Fruit fly (Drosophila melanogaster) whole organism, embryonic: Measurements from ENCODE around the gene CG42759.

Experiments
- Adf1 ChIP-seq: fragments of 200-800 bp; sonication (Bioruptor generic); IDR thresholded peaks from 2 replicates; pipeline ENCODE4 v1.3.6; 2022; ENCODE audit warnings: missing biosample characterization, missing genetic modification characterization
- Blimp-1 ChIP-seq: fragments of 200-800 bp; sonication (Bioruptor generic); optimal IDR thresholded peaks from 3 replicates; lab custom pipeline; 2018; ENCODE audit warnings: missing biosample characterization, missing genetic modification characterization, mild to moderate bottlenecking, moderate library complexity, missing genetic modification reagents
- CG10366 ChIP-seq: fragments of 200-800 bp; sonication (Bioruptor generic); IDR thresholded peaks from 2 replicates; pipeline ENCODE4 v1.3.6; 2022; ENCODE audit warnings: missing biosample characterization, missing genetic modification characterization
- CG10462 ChIP-seq: fragments of 200-800 bp; sonication (Bioruptor generic); optimal IDR thresholded peaks from 2 replicates; lab custom pipeline; 2016; ENCODE audit warnings: missing biosample characterization, missing genetic modification characterization
- CG11504 ChIP-seq: fragments of 200-800 bp; sonication (Bioruptor generic); optimal IDR thresholded peaks from 3 replicates; lab custom pipeline; 2019; ENCODE audit warnings: missing biosample characterization, mild to moderate bottlenecking, missing genetic modification characterization, moderate library complexity
- CG11723 ChIP-seq: fragments of 200-800 bp; sonication (Bioruptor generic); optimal IDR thresholded peaks from 2 replicates; lab custom pipeline; 2017; ENCODE audit warnings: missing biosample characterization, mild to moderate bottlenecking, missing genetic modification characterization
- CG12236 ChIP-seq: fragments of 200-800 bp; sonication (Bioruptor generic); optimal IDR thresholded peaks from 2 replicates; lab custom pipeline; 2016; ENCODE audit warnings: missing biosample characterization, missing genetic modification characterization
- CG13894 ChIP-seq: fragments of 200-800 bp; sonication (Bioruptor generic); optimal IDR thresholded peaks from 3 replicates; lab custom pipeline; 2018; ENCODE audit warnings: missing biosample characterization, mild to moderate bottlenecking, missing genetic modification characterization, moderate library complexity
- CG15514 ChIP-seq: fragments of 200-800 bp; sonication (Bioruptor generic); optimal IDR thresholded peaks from 3 replicates; lab custom pipeline; 2017; ENCODE audit warnings: missing biosample characterization, missing genetic modification characterization, mild to moderate bottlenecking, moderate library complexity, missing genetic modification reagents
- CG15696 ChIP-seq: fragments of 200-800 bp; sonication (Bioruptor generic); optimal IDR thresholded peaks from 2 replicates; lab custom pipeline; 2019; ENCODE audit warnings: missing biosample characterization, mild to moderate bottlenecking, missing genetic modification characterization, moderate library complexity
- CG17359 ChIP-seq: fragments of 200-800 bp; sonication (Bioruptor generic); optimal IDR thresholded peaks from 3 replicates; lab custom pipeline; 2018; ENCODE audit warnings: missing biosample characterization, mild to moderate bottlenecking, missing genetic modification characterization, moderate library complexity
- CG17361 ChIP-seq: fragments of 200-800 bp; sonication (Bioruptor generic); IDR thresholded peaks from 3 replicates; pipeline ENCODE4 v1.3.6; 2022; ENCODE audit warnings: missing biosample characterization, missing genetic modification characterization
- CG17829 ChIP-seq: fragments of 200-800 bp; optimal IDR thresholded peaks from 2 replicates; lab custom pipeline; 2019; ENCODE audit warnings: missing biosample characterization, mild to moderate bottlenecking, missing genetic modification characterization, moderate library complexity
- CG2875 ChIP-seq: fragments of 200-800 bp; sonication (Bioruptor generic); optimal IDR thresholded peaks from 2 replicates; lab custom pipeline; 2017; ENCODE audit warnings: missing biosample characterization, mild to moderate bottlenecking, missing genetic modification characterization, missing genetic modification reagents
- CG31224 ChIP-seq: fragments of 200-800 bp; sonication (Bioruptor generic); IDR thresholded peaks from 2 replicates; pipeline ENCODE4 v1.3.6; 2022; ENCODE audit warnings: missing biosample characterization, missing genetic modification characterization
- CG32772 ChIP-seq: fragments of 200-800 bp; sonication (Bioruptor generic); IDR thresholded peaks from 2 replicates; pipeline ENCODE4 v1.3.6; 2022; ENCODE audit warnings: missing biosample characterization, missing genetic modification characterization
- CG33557 ChIP-seq: fragments of 200-800 bp; sonication (Bioruptor generic); optimal IDR thresholded peaks from 2 replicates; lab custom pipeline; 2019; ENCODE audit warnings: missing biosample characterization, mild to moderate bottlenecking, missing genetic modification characterization, moderate library complexity
- CG4404 ChIP-seq: fragments of 200-800 bp; sonication (Bioruptor generic); IDR thresholded peaks from 2 replicates; pipeline ENCODE4 v1.3.6; 2022; ENCODE audit warnings: missing biosample characterization, missing genetic modification characterization
- CG4617 ChIP-seq: fragments of 200-800 bp; sonication (Bioruptor generic); optimal IDR thresholded peaks from 3 replicates; lab custom pipeline; 2016; ENCODE audit warnings: missing biosample characterization, missing genetic modification characterization, borderline replicate concordance
- CG6254 ChIP-seq: fragments of 200-800 bp; sonication (Bioruptor generic); optimal IDR thresholded peaks from 3 replicates; lab custom pipeline; 2017; ENCODE audit warnings: mild to moderate bottlenecking, missing biosample characterization, missing genetic modification reagents, missing genetic modification characterization
- CG7372 ChIP-seq: fragments of 200-800 bp; sonication (Bioruptor generic); IDR thresholded peaks from 2 replicates; pipeline ENCODE4 v1.3.6; 2022; ENCODE audit warnings: missing biosample characterization, missing genetic modification characterization
- CG7928 ChIP-seq: fragments of 200-800 bp; sonication (Bioruptor generic); optimal IDR thresholded peaks from 2 replicates; lab custom pipeline; 2017; ENCODE audit warnings: missing biosample characterization, mild to moderate bottlenecking, missing genetic modification characterization
- CG8924 ChIP-seq: fragments of 200-800 bp; optimal IDR thresholded peaks from 3 replicates; lab custom pipeline; 2019; ENCODE audit warnings: missing biosample characterization, mild to moderate bottlenecking, missing genetic modification characterization, moderate library complexity
- CG9215 ChIP-seq: fragments of 200-800 bp; sonication (Bioruptor generic); IDR thresholded peaks from 2 replicates; pipeline ENCODE4 v1.3.6; 2022; ENCODE audit warnings: missing biosample characterization, missing genetic modification characterization
- CTCF ChIP-seq: fragments of 200-800 bp; sonication (Bioruptor generic); optimal IDR thresholded peaks from 2 replicates; lab custom pipeline; 2017; ENCODE audit warnings: missing biosample characterization, mild to moderate bottlenecking, missing genetic modification characterization, moderate library complexity
- Dref ChIP-seq: fragments of 200-800 bp; sonication (Bioruptor generic); IDR thresholded peaks from 2 replicates; pipeline ENCODE4 v1.3.6; 2022; ENCODE audit warnings: missing biosample characterization, missing genetic modification characterization
- H15 ChIP-seq: fragments of 200-800 bp; sonication (Bioruptor generic); IDR thresholded peaks from 3 replicates; pipeline ENCODE4 v1.3.6; 2022; ENCODE audit warnings: missing biosample characterization, missing genetic modification characterization
- Hsf ChIP-seq: fragments of 200-800 bp; sonication (Bioruptor generic); optimal IDR thresholded peaks from 3 replicates; lab custom pipeline; 2016; ENCODE audit warnings: missing biosample characterization, missing genetic modification characterization
- NC2β ChIP-seq: fragments of 200-800 bp; sonication (Bioruptor generic); optimal IDR thresholded peaks from 2 replicates; lab custom pipeline; 2016; ENCODE audit warnings: missing biosample characterization, missing genetic modification characterization
- Pdp1 ChIP-seq, 2 experiments: fragments of 200-800 bp; sonication (Bioruptor generic); optimal IDR thresholded peaks; 3 replicates each; lab custom pipeline; 2016; ENCODE audit warnings: missing biosample characterization in 2 of 2, missing genetic modification characterization in 2 of 2, mild to moderate bottlenecking in 1 of 2, moderate library complexity in 1 of 2
- Sox102F ChIP-seq: fragments of 200-800 bp; sonication (Bioruptor generic); optimal IDR thresholded peaks from 2 replicates; lab custom pipeline; 2018; ENCODE audit warnings: missing biosample characterization, mild to moderate bottlenecking, missing genetic modification characterization, moderate library complexity
- Xrp1 ChIP-seq: fragments of 200-800 bp; sonication (Bioruptor generic); IDR thresholded peaks from 2 replicates; pipeline ENCODE4 v1.3.6; 2022; ENCODE audit warnings: missing biosample characterization, missing genetic modification characterization
- chm ChIP-seq: fragments of 200-800 bp; sonication (Bioruptor generic); IDR thresholded peaks from 2 replicates; pipeline ENCODE4 v1.3.6; 2022; ENCODE audit warnings: missing biosample characterization, missing genetic modification characterization
- dimm ChIP-seq: fragments of 200-800 bp; sonication (Bioruptor generic); IDR thresholded peaks from 2 replicates; pipeline ENCODE4 v1.3.6; 2022; ENCODE audit warnings: missing biosample characterization, missing genetic modification characterization
- dpn ChIP-seq, 2 experiments: fragments of 200-800 bp; sonication (Bioruptor generic); optimal IDR thresholded peaks; 3 replicates each; lab custom pipeline; 2016; ENCODE audit warnings: missing biosample characterization in 2 of 2, missing genetic modification characterization in 2 of 2
- eve ChIP-seq, 2 experiments: fragments of >200 bp; optimal IDR thresholded peaks; 2 replicates each; lab custom pipeline; 2017; ENCODE audit warnings: missing biosample characterization in 2 of 2, missing genetic modification characterization in 2 of 2
- eyg ChIP-seq: fragments of 200-800 bp; sonication (Bioruptor generic); optimal IDR thresholded peaks from 3 replicates; lab custom pipeline; 2016; ENCODE audit warnings: missing biosample characterization, missing genetic modification characterization
- gem ChIP-seq: fragments of 200-800 bp; sonication (Bioruptor generic); optimal IDR thresholded peaks from 2 replicates; lab custom pipeline; 2019; ENCODE audit warnings: missing biosample characterization, mild to moderate bottlenecking, missing genetic modification characterization, moderate library complexity
- grn ChIP-seq: fragments of 200-800 bp; sonication (Bioruptor generic); optimal IDR thresholded peaks from 3 replicates; lab custom pipeline; 2017; ENCODE audit warnings: missing biosample characterization, missing genetic modification characterization
- hb ChIP-seq: fragments of 200-800 bp; sonication (Bioruptor generic); IDR thresholded peaks from 3 replicates; pipeline ENCODE4 v1.3.6; 2022; ENCODE audit warnings: missing biosample characterization, missing genetic modification characterization; ENCODE audit not compliant: partially characterized antibody
- nerfin-1 ChIP-seq: fragments of 200-800 bp; sonication (Bioruptor generic); optimal IDR thresholded peaks from 3 replicates; lab custom pipeline; 2019; ENCODE audit warnings: missing biosample characterization, mild to moderate bottlenecking, missing genetic modification characterization, moderate library complexity
- nmo ChIP-seq: fragments of 200-800 bp; sonication (Bioruptor generic); optimal IDR thresholded peaks from 2 replicates; lab custom pipeline; 2018; ENCODE audit warnings: missing biosample characterization, mild to moderate bottlenecking, missing genetic modification characterization, moderate library complexity
- oc ChIP-seq: fragments of 200-800 bp; sonication (Bioruptor generic); optimal IDR thresholded peaks from 2 replicates; lab custom pipeline; 2018; ENCODE audit warnings: missing biosample characterization, mild to moderate bottlenecking, missing genetic modification characterization, moderate library complexity
- pb ChIP-seq: fragments of 200-800 bp; sonication (Bioruptor generic); optimal IDR thresholded peaks from 3 replicates; lab custom pipeline; 2016; ENCODE audit warnings: missing biosample characterization, missing genetic modification characterization
- pum ChIP-seq: fragments of 200-800 bp; sonication (Bioruptor generic); optimal IDR thresholded peaks from 2 replicates; lab custom pipeline; 2016; ENCODE audit warnings: missing biosample characterization, missing genetic modification characterization
- tup ChIP-seq: fragments of 200-800 bp; sonication (Bioruptor generic); optimal IDR thresholded peaks from 2 replicates; lab custom pipeline; 2016; ENCODE audit warnings: missing biosample characterization, mild to moderate bottlenecking, missing genetic modification characterization, moderate library complexity
- unc-4 ChIP-seq: fragments of 200-800 bp; sonication (Bioruptor generic); IDR thresholded peaks from 2 replicates; pipeline ENCODE4 v1.3.6; 2022; ENCODE audit warnings: missing biosample characterization, missing genetic modification characterization; ENCODE audit not compliant: partially characterized antibody
- vvl ChIP-seq: fragments of 200-800 bp; sonication (Bioruptor generic); IDR thresholded peaks from 2 replicates; pipeline ENCODE4 v1.3.6; 2022; ENCODE audit warnings: missing biosample characterization, missing genetic modification characterization

The CG42759 gene

DNA sequence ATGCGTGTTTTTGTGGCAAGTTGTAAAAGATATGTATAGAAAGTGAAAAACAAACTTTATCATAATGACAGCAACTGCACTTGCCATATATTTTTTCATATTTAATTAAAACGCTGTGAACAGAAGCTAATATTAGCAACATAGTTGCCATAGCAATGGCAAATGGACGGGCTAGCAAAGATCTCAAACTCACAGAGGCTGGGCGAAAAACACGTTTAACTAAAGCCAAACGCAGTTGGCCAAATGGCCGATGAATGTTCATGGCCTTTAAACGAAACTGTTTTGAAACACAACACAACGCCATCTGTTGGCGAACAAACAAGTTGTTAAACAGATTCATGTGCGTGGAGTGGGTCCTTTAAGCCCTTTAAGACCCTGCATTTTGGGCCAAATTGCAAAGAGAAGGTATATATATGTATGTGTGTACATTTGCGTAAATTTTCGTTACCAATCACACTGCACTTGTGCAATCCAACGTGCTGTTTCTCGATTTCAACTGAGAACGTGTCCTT is 5.6 kb downstream of the CG42759 start:
- TF ChIP-seq CG15514 (GFP tag; lab: Kevin White, UChicago) (peak; percentile 84), Dref (no peak), CTCF (GFP tag; lab: Kevin White, UChicago) (peak; percentile 85), CG31224 (GFP tag; lab: Robert Waterston, UW) (no peak), pum (no peak)

DNA sequence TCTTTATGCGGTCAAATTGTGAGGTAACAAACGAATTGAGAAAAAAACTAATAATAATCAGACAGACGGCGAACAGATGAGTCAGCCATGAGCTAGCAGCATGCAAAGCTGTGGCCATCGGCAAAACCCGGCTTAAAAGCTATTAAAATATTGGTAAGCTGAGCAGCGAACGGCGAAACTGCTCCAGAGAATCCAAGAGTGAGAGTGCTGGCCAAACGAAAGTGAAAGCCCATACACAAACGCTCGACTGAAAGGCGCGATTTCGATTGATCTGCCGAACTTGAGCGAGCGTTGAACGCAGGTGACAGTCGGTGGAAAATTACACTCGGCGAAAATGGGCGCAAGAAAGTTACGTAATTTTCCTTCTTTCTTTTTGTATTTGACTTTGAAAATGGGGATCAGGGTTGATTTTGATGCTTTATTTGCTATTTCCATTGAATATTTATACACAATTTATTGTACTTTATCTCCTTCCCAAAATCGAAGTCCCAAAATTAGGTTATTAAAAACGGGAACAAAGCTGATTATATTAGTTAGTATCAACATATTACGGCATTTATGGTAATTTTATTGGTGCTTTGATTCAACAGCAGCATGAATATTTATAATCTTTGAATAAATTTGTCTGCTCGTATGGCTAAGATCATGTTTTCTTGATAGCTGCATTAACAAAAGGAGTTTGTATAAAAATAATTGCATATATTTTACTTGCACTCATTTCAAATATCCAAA is 7.0 kb downstream of the CG42759 start:
- peak; percentile 21 for TF ChIP-seq CG11504
- TF ChIP-seq dpn (GFP tag; optimal IDR thresholded peaks at IDR 0.05; lab: Kevin White, UChicago) = no peak
- no peak for TF ChIP-seq CG10366 (GFP tag; lab: Robert Waterston, UW)
- peak; percentile 10 for TF ChIP-seq gem (tag; lab: Kevin White, UChicago)
- TF ChIP-seq CG7928 = no peak
- peak in 1 of 2 experiments; percentile 49 for TF ChIP-seq Pdp1 (GFP tag; optimal IDR thresholded peaks at IDR 0.05; lab: Kevin White, UChicago)
- TF ChIP-seq nmo (GFP tag; lab: Kevin White, UChicago) = peak; percentile 7
- peak; percentile 62 for TF ChIP-seq vvl (GFP tag; lab: Robert Waterston, UW)
- no peak for TF ChIP-seq CG15696 (tag; lab: Kevin White, UChicago)
- TF ChIP-seq Blimp-1 (GFP tag; lab: Kevin White, UChicago) = peak; percentile 98
- TF ChIP-seq CG9215 (GFP tag; lab: Robert Waterston, UW) = no peak
- TF ChIP-seq chm (GFP tag; lab: Robert Waterston, UW) = 0 out of 2 replicates have a peak, but pooled peaks have one; percentile 9
- peak; percentile 19 for TF ChIP-seq Sox102F (GFP tag; lab: Kevin White, UChicago)
- no peak for TF ChIP-seq CG13894 (tag; lab: Kevin White, UChicago)
- TF ChIP-seq eyg = no peak
- no peak for TF ChIP-seq CG11723 (GFP tag; lab: Kevin White, UChicago)
- peak; percentile 23 for TF ChIP-seq oc (tag; lab: Kevin White, UChicago)
- no peak for TF ChIP-seq CG4404 (GFP tag; lab: Robert Waterston, UW)
- TF ChIP-seq CG17359 (tag; lab: Kevin White, UChicago) = peak; percentile 21
- no peak for TF ChIP-seq dimm (GFP tag; lab: Robert Waterston, UW)
- TF ChIP-seq grn (GFP tag; lab: Kevin White, UChicago) = no peak
- TF ChIP-seq tup (GFP tag; lab: Kevin White, UChicago) = no peak
- TF ChIP-seq pb (GFP tag; lab: Kevin White, UChicago) = no peak
- no peak for TF ChIP-seq CG17829 (tag; lab: Kevin White, UChicago)
- peak; percentile 21; the same call in 1 of the 3 replicates for TF ChIP-seq CG17361 (GFP tag; lab: Robert Waterston, UW)
- TF ChIP-seq eve (GFP tag; optimal IDR thresholded peaks at IDR 0.05; lab: Kevin White, UChicago) = peak in 1 of 2 experiments; percentile 22

DNA sequence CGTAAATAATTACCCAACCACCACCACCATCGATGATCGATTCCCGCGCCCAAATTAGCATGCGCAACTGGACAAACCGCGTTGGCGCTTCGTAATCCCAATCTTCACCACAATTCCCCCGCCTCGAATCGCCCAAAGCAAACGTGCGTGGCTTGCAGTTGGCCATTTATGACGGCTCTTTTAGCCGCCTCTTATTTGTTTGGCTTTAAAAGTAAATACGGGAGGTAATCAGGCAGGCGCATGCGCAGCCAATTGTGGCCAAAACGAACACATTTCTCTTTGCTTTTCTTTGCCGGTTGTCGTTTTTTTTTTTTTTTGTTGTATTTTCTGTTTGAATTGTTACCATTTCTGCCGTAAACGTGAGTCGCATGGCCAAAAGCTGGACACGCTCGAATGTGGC is 7.7 kb downstream of the CG42759 start:
- TF ChIP-seq CG10462 (no peak), CG12236 (GFP tag; lab: Kevin White, UChicago) (peak; percentile 1), CG4617 (GFP tag; lab: Kevin White, UChicago) (no peak), Xrp1 (GFP tag; lab: Robert Waterston, UW) (peak; percentile 49), CG7372 (GFP tag; lab: Robert Waterston, UW) (no peak), Sox102F (GFP tag; lab: Kevin White, UChicago) (no peak), H15 (GFP tag; lab: Robert Waterston, UW) (no peak), CG32772 (GFP tag; lab: Robert Waterston, UW) (no peak), NC2β (GFP tag; lab: Kevin White, UChicago) (no peak), Adf1 (GFP tag; lab: Robert Waterston, UW) (no peak), eve (GFP tag; optimal IDR thresholded peaks at IDR 0.05; lab: Kevin White, UChicago) (no peak), hb (GFP tag; lab: Robert Waterston, UW) (no peak), nerfin-1 (no peak), CG2875 (GFP tag; lab: Kevin White, UChicago) (peak; percentile 52), Hsf (GFP tag; lab: Kevin White, UChicago) (no peak), unc-4 (GFP tag; lab: Robert Waterston, UW) (no peak), CG6254 (GFP tag; lab: Kevin White, UChicago) (no peak), CG33557 (GFP tag; lab: Kevin White, UChicago) (no peak), CG8924 (tag; lab: Kevin White, UChicago) (no peak)
